Worm (Caenorhabditis elegans) whole organism, L4 larva: ENCODE results near the gene R02D3.8.

Experiments used
- unc-130 ChIP-seq: sonication (generic microtip); optimal IDR thresholded peaks from 2 replicates; lab custom pipeline; 2016; ENCODE audit warnings: missing genetic modification reagents, missing genetic modification characterization, missing compliant biosample characterization
- unc-62 ChIP-seq, 3 experiments: fragments of 150-350 bp in 1 of 3; sonication (generic microtip); optimal IDR thresholded peaks in 2 of 3; peaks in 1 of 3; 1 replicate in 1 of 3; 2 replicates in 2 of 3; lab custom pipeline; 2014 to 2017; ENCODE audit warnings: missing biosample characterization in 3 of 3, missing genetic modification characterization in 3 of 3, missing genetic modification reagents in 3 of 3, missing genotype in 1 of 3
- zag-1 ChIP-seq: fragments of 150-350 bp; optimal IDR thresholded peaks from 2 replicates; lab custom pipeline; 2014; ENCODE audit warnings: missing biosample characterization, missing genetic modification characterization

DNA sequence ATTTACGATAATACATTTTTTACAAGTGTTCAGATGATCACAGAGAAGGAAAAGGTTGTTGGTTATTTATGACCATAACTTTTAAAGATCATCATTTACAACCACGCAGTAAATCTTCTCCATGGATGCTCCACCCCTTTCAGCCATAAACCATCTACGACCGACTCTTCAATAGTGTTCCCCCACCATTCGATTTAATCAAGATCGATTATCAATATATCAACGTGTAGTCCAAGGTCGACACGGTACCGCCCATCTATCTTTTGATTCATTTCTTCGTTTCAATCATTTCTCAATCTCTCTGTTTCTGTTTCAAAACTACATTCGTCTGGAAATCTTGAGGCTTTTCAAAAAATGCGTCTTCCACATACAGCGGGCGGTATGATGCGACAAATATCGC lies 12.2 kb downstream of the R02D3.8 start, which contains the start of gene aass-1:
- no peak for TF ChIP-seq zag-1 (tag; lab: Kevin White, UChicago)
- TF ChIP-seq unc-130 (GFP tag; lab: Kevin White, UChicago): no peak
- no peak for TF ChIP-seq unc-62 (GFP tag; optimal IDR thresholded peaks at IDR 0.05 in 1 of 2; lab: Kevin White, UChicago)
- no peak for TF ChIP-seq unc-62 (tag; optimal IDR thresholded peaks at IDR 0.05; lab: Kevin White, UChicago)
